Worm (Caenorhabditis elegans) whole organism, late embryonic: Measurements from ENCODE around the gene sqv-2.

Experiments
- C08G9.2 ChIP-seq: sonication (generic microtip); optimal IDR thresholded peaks from 2 replicates; lab custom pipeline; 2016; ENCODE audit warnings: mild to moderate bottlenecking, missing genetic modification characterization, moderate library complexity, missing compliant biosample characterization
- F13H6.1 ChIP-seq: sonication (generic microtip); optimal IDR thresholded peaks from 2 replicates; lab custom pipeline; 2016; ENCODE audit warnings: missing genetic modification characterization, missing compliant biosample characterization
- K02D7.2 ChIP-seq: sonication (generic microtip); optimal IDR thresholded peaks from 2 replicates; lab custom pipeline; 2017; ENCODE audit warnings: mild to moderate bottlenecking, missing genetic modification characterization, missing compliant biosample characterization
- T23F11.4 ChIP-seq: fragments of 200-800 bp; sonication (Bioruptor generic); optimal IDR thresholded peaks from 2 replicates; lab custom pipeline; 2018; ENCODE audit warnings: mild to moderate bottlenecking, missing genetic modification characterization, missing compliant biosample characterization
- Y22D7AL.16 ChIP-seq: sonication (generic microtip); optimal IDR thresholded peaks from 2 replicates; lab custom pipeline; 2016; ENCODE audit warnings: missing genetic modification characterization, missing compliant biosample characterization
- ahr-1 ChIP-seq: sonication (generic microtip); optimal IDR thresholded peaks from 2 replicates; lab custom pipeline; 2016; ENCODE audit warnings: missing genetic modification characterization, missing compliant biosample characterization
- ceh-18 ChIP-seq: sonication (generic microtip); optimal IDR thresholded peaks from 2 replicates; lab custom pipeline; 2016; ENCODE audit warnings: missing genetic modification characterization, missing compliant biosample characterization
- ceh-19 ChIP-seq: fragments of 200-800 bp; sonication (Bioruptor generic); optimal IDR thresholded peaks from 2 replicates; lab custom pipeline; 2018; ENCODE audit warnings: mild to moderate bottlenecking, missing genetic modification characterization, missing compliant biosample characterization
- ceh-24 ChIP-seq: sonication (generic microtip); optimal IDR thresholded peaks from 2 replicates; lab custom pipeline; 2016; ENCODE audit warnings: mild to moderate bottlenecking, missing genetic modification characterization, missing compliant biosample characterization
- ceh-30 ChIP-seq: fragments of 150-350 bp; optimal IDR thresholded peaks from 2 replicates; lab custom pipeline; 2014; ENCODE audit warnings: missing biosample characterization, missing genetic modification characterization
- ceh-34 ChIP-seq: sonication (generic microtip); optimal IDR thresholded peaks from 2 replicates; lab custom pipeline; 2016; ENCODE audit warnings: mild to moderate bottlenecking, missing genetic modification characterization, missing compliant biosample characterization
- ceh-45 ChIP-seq: fragments of 200-800 bp; sonication (Bioruptor generic); IDR thresholded peaks from 2 replicates; pipeline ENCODE4 v1.3.6; 2022; ENCODE audit warnings: missing genetic modification reagents, missing genetic modification characterization, missing compliant biosample characterization
- ceh-48 ChIP-seq: sonication (generic microtip); optimal IDR thresholded peaks from 2 replicates; lab custom pipeline; 2016; ENCODE audit warnings: missing genetic modification characterization, inconsistent platforms, missing compliant biosample characterization
- ceh-6 ChIP-seq: fragments of 200-800 bp; sonication (Bioruptor generic); optimal IDR thresholded peaks from 2 replicates; lab custom pipeline; 2018; ENCODE audit warnings: mild to moderate bottlenecking, missing genetic modification characterization, missing compliant biosample characterization
- che-1 ChIP-seq: sonication (generic microtip); optimal IDR thresholded peaks from 2 replicates; lab custom pipeline; 2016; ENCODE audit warnings: mild to moderate bottlenecking, missing genetic modification characterization, missing compliant biosample characterization
- dmd-4 ChIP-seq: sonication (generic microtip); optimal IDR thresholded peaks from 2 replicates; lab custom pipeline; 2016; ENCODE audit warnings: borderline replicate concordance, missing genetic modification characterization, missing compliant biosample characterization
- dve-1 ChIP-seq: sonication (generic microtip); optimal IDR thresholded peaks from 2 replicates; lab custom pipeline; 2017; ENCODE audit warnings: antibody characterized with exemption, mild to moderate bottlenecking, missing genetic modification characterization, missing compliant biosample characterization
- elt-2 ChIP-seq: sonication (generic microtip); optimal IDR thresholded peaks from 2 replicates; lab custom pipeline; 2016; ENCODE audit warnings: missing genetic modification reagents, missing genetic modification characterization, missing compliant biosample characterization
- elt-4 ChIP-seq: sonication (generic microtip); optimal IDR thresholded peaks from 2 replicates; lab custom pipeline; 2016; ENCODE audit warnings: missing genetic modification characterization, missing compliant biosample characterization
- eyg-1 ChIP-seq: sonication (generic microtip); optimal IDR thresholded peaks from 2 replicates; lab custom pipeline; 2016; ENCODE audit warnings: missing genotype, missing genetic modification characterization, missing compliant biosample characterization
- fax-1 ChIP-seq: sonication (generic microtip); optimal IDR thresholded peaks from 2 replicates; lab custom pipeline; 2016; ENCODE audit warnings: missing genotype, missing genetic modification characterization, missing compliant biosample characterization
- fkh-10 ChIP-seq: fragments of 150-350 bp; optimal IDR thresholded peaks from 2 replicates; lab custom pipeline; 2014; ENCODE audit warnings: missing biosample characterization, missing genetic modification reagents, missing genetic modification characterization
- hlh-15 ChIP-seq: sonication (generic microtip); optimal IDR thresholded peaks from 2 replicates; lab custom pipeline; 2016; ENCODE audit warnings: missing genetic modification characterization, missing compliant biosample characterization
- hlh-30 ChIP-seq: sonication (generic microtip); optimal IDR thresholded peaks from 2 replicates; lab custom pipeline; 2017; ENCODE audit warnings: antibody characterized with exemption, missing genetic modification characterization, missing compliant biosample characterization; ENCODE audit not compliant: insufficient read depth
- hlh-6 ChIP-seq: sonication (generic microtip); optimal IDR thresholded peaks from 2 replicates; lab custom pipeline; 2016; ENCODE audit warnings: missing genotype, missing genetic modification characterization, missing compliant biosample characterization
- lim-6 ChIP-seq: sonication (generic microtip); optimal IDR thresholded peaks from 2 replicates; lab custom pipeline; 2016; ENCODE audit warnings: missing genetic modification characterization, missing compliant biosample characterization
- lin-11 ChIP-seq: fragments of 200-800 bp; sonication (Bioruptor generic); optimal IDR thresholded peaks from 2 replicates; lab custom pipeline; 2018; ENCODE audit warnings: mild to moderate bottlenecking, missing genetic modification characterization, missing compliant biosample characterization
- madf-2 ChIP-seq: sonication (generic microtip); optimal IDR thresholded peaks from 2 replicates; lab custom pipeline; 2017; ENCODE audit warnings: missing genetic modification characterization, missing compliant biosample characterization
- mec-3 ChIP-seq: sonication (generic microtip); optimal IDR thresholded peaks from 2 replicates; lab custom pipeline; 2016; ENCODE audit warnings: borderline replicate concordance, missing genetic modification characterization, missing compliant biosample characterization
- nhr-11 ChIP-seq: fragments of 150-350 bp; optimal IDR thresholded peaks from 2 replicates; lab custom pipeline; 2014; ENCODE audit warnings: missing biosample characterization, missing genetic modification characterization
- npax-4 ChIP-seq: sonication (generic microtip); optimal IDR thresholded peaks from 2 replicates; lab custom pipeline; 2016; ENCODE audit warnings: missing genetic modification characterization, missing compliant biosample characterization
- pax-1 ChIP-seq: fragments of 150-350 bp; optimal IDR thresholded peaks from 2 replicates; lab custom pipeline; 2014; ENCODE audit warnings: missing biosample characterization, missing genetic modification characterization
- pha-4 ChIP-seq: fragments of 150-350 bp; optimal IDR thresholded peaks from 2 replicates; lab custom pipeline; 2018; ENCODE audit warnings: missing biosample characterization, missing genetic modification reagents, missing genetic modification characterization
- pros-1 ChIP-seq: fragments of 150-350 bp; optimal IDR thresholded peaks from 2 replicates; lab custom pipeline; 2014; ENCODE audit warnings: missing biosample characterization, missing genetic modification reagents, missing genetic modification characterization
- sdc-2 ChIP-seq: sonication (generic microtip); optimal IDR thresholded peaks from 2 replicates; lab custom pipeline; 2016; ENCODE audit warnings: missing genotype, missing genetic modification characterization, missing compliant biosample characterization
- sox-2 ChIP-seq: fragments of 200-800 bp; sonication (Bioruptor generic); IDR thresholded peaks from 2 replicates; pipeline ENCODE4 v1.3.6; 2022; ENCODE audit warnings: missing genetic modification reagents, missing genetic modification characterization, missing compliant biosample characterization
- syd-9 ChIP-seq: sonication (generic microtip); optimal IDR thresholded peaks from 2 replicates; lab custom pipeline; 2016; ENCODE audit warnings: mild to moderate bottlenecking, missing genetic modification characterization, moderate library complexity, missing compliant biosample characterization
- tbx-2 ChIP-seq: sonication (generic microtip); optimal IDR thresholded peaks from 2 replicates; lab custom pipeline; 2016; ENCODE audit warnings: missing genetic modification characterization, missing compliant biosample characterization
- ttx-3 ChIP-seq: sonication (generic microtip); optimal IDR thresholded peaks from 2 replicates; lab custom pipeline; 2016; ENCODE audit warnings: missing genetic modification reagents, missing genetic modification characterization, missing compliant biosample characterization
- unc-42 ChIP-seq: sonication (generic microtip); optimal IDR thresholded peaks from 2 replicates; lab custom pipeline; 2016; ENCODE audit warnings: missing genotype, missing genetic modification characterization, missing compliant biosample characterization
- unc-86 ChIP-seq: sonication (generic microtip); optimal IDR thresholded peaks from 2 replicates; lab custom pipeline; 2016; ENCODE audit warnings: missing genetic modification characterization, missing compliant biosample characterization

Gene sqv-2

ce11 chrII:2874801-2875200 is 19.4 kb downstream of the sqv-2 start, which contains the start of gene Y110A2AL.1:
Y110A2AL.1 (plus strand) TSS chrII:2875101.
- no peak for TF ChIP-seq ceh-45 (GFP tag; lab: Robert Waterston, UW)
- no peak for TF ChIP-seq ceh-30
- TF ChIP-seq ceh-6 (GFP tag; lab: Kevin White, UChicago), result no peak
- TF ChIP-seq mec-3 (tag; lab: Kevin White, UChicago), result no peak
- TF ChIP-seq ceh-48 (tag; lab: Kevin White, UChicago), result no peak
- TF ChIP-seq hlh-6, result no peak
- no peak for TF ChIP-seq nhr-11 (tag; lab: Kevin White, UChicago)
- no peak for TF ChIP-seq C08G9.2 (tag; lab: Kevin White, UChicago)
- TF ChIP-seq ttx-3 (tag; lab: Kevin White, UChicago), result no peak
- TF ChIP-seq unc-42 (tag; lab: Kevin White, UChicago), result no peak
- no peak for TF ChIP-seq sdc-2 (tag; lab: Kevin White, UChicago)
- no peak for TF ChIP-seq unc-86 (tag; lab: Kevin White, UChicago)
- no peak for TF ChIP-seq sox-2 (GFP tag; lab: Robert Waterston, UW)

ce11 chrII:2871816-2872215 is 22.4 kb downstream of the sqv-2 start, which contains the start of gene Y110A2AL.10:
Y110A2AL.10 (minus strand) TSS chrII:2871916.
- TF ChIP-seq npax-4 (tag; lab: Kevin White, UChicago) (no peak), elt-4 (tag; lab: Kevin White, UChicago) (no peak), F13H6.1 (tag; lab: Kevin White, UChicago) (no peak), che-1 (tag; lab: Kevin White, UChicago) (no peak), dve-1 (tag; lab: Kevin White, UChicago) (no peak), Y22D7AL.16 (tag; lab: Kevin White, UChicago) (no peak), madf-2 (tag; lab: Kevin White, UChicago) (no peak), ceh-19 (no peak), eyg-1 (tag; lab: Kevin White, UChicago) (no peak), lin-11 (tag; lab: Kevin White, UChicago) (no peak), unc-42 (tag; lab: Kevin White, UChicago) (no peak)

- TF ChIP-seq fkh-10 (GFP tag; lab: Kevin White, UChicago), result no peak
- no peak for TF ChIP-seq dve-1 (tag; lab: Kevin White, UChicago)
- TF ChIP-seq sdc-2 (tag; lab: Kevin White, UChicago), result no peak
Measured at ce11 chrII:2867701-2868100, 26.5 kb downstream of the sqv-2 start, which contains the start of gene Y110A2AL.2. Y110A2AL.2 (plus strand) TSS chrII:2868001.

- TF ChIP-seq unc-86 (tag; lab: Kevin White, UChicago), result no peak
- TF ChIP-seq ahr-1 (tag; lab: Kevin White, UChicago), result no peak
- no peak for TF ChIP-seq ceh-18 (tag; lab: Kevin White, UChicago)
- no peak for TF ChIP-seq nhr-11 (tag; lab: Kevin White, UChicago)
- TF ChIP-seq unc-42 (tag; lab: Kevin White, UChicago), result no peak
- no peak for TF ChIP-seq npax-4 (tag; lab: Kevin White, UChicago)
- TF ChIP-seq ceh-34, result no peak
- TF ChIP-seq elt-2 (tag; lab: Kevin White, UChicago), result no peak
- TF ChIP-seq pros-1 (tag; lab: Kevin White, UChicago), result no peak
- TF ChIP-seq mec-3 (tag; lab: Kevin White, UChicago), result no peak
- no peak for TF ChIP-seq fax-1
- TF ChIP-seq ceh-48 (tag; lab: Kevin White, UChicago), result no peak
- TF ChIP-seq madf-2 (tag; lab: Kevin White, UChicago), result no peak
- TF ChIP-seq K02D7.2, result no peak
- TF ChIP-seq, all 69 proteins: peak for 0
Measured at ce11 chrII:2866541-2867124, 27.6 kb downstream of the sqv-2 start, which contains the start of the genes Y110A2AL.9 and Y110A2AL.3. Y110A2AL.9 (minus strand) TSS chrII:2866641. Y110A2AL.3 (plus strand) TSS chrII:2867074.

- TF ChIP-seq fkh-10 (GFP tag; lab: Kevin White, UChicago) (no peak), syd-9 (tag; lab: Kevin White, UChicago) (no peak), tbx-2 (tag; lab: Kevin White, UChicago) (no peak), pha-4 (tag; lab: Kevin White, UChicago) (no peak), lim-6 (no peak), sox-2 (GFP tag; lab: Robert Waterston, UW) (no peak), ceh-48 (tag; lab: Kevin White, UChicago) (no peak), ceh-24 (tag; lab: Kevin White, UChicago) (no peak), hlh-30 (tag; lab: Kevin White, UChicago) (no peak), dmd-4 (tag; lab: Kevin White, UChicago) (no peak), pax-1 (tag; lab: Kevin White, UChicago) (no peak), T23F11.4 (GFP tag; lab: Kevin White, UChicago) (no peak), hlh-6 (no peak), hlh-15 (tag; lab: Kevin White, UChicago) (no peak)
Measured at ce11 chrII:2865355-2865754, 28.8 kb downstream of the sqv-2 start.
